Worm (Caenorhabditis elegans): ENCODE data around the gene C35D10.17.

DNA sequence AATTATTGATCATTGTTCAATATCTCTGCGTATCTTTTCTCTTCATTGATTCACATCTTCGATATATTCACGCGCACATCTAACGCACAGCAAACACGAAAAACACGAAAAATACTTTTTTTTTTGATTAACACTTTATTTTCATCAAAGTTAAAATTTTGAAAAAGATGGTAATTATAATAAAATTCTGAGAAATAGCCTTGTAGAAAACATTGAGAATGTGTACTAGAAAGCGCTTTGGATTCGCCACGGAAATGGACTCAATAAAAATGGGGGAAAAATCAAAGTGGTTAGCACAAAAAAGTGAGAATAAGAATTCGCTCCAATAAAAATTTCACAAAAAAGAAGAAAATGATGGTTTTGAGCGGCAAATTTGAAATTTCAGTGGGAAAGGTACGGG is 26.7 kb downstream of the C35D10.17 start, which contains the start of gene F26F4.6:
- TF ChIP-seq ama-1 (optimal IDR thresholded peaks at IDR 0.05) = no peak
- TF ChIP-seq tra-4 (tag; optimal IDR thresholded peaks at IDR 0.05) = no peak
- TF ChIP-seq scrt-1 (GFP tag; IDR thresholded peaks at IDR 0.05) = no peak
- no peak for TF ChIP-seq flt-1 (GFP tag; IDR thresholded peaks at IDR 0.05)
- TF ChIP-seq sea-1 (GFP tag; conservative IDR thresholded peaks at IDR 0.05) = no peak
- no peak for TF ChIP-seq B0310.2 (tag; optimal IDR thresholded peaks at IDR 0.05)
